Fruit fly (Drosophila melanogaster) whole organism, prepupa: Measurements from ENCODE around the gene CG4935.

ENCODE experiments used
- CG10631 ChIP-seq: fragments of 200-800 bp; sonication (Bioruptor generic); optimal IDR thresholded peaks from 2 replicates; lab custom pipeline; 2016; ENCODE audit warnings: missing biosample characterization, missing genetic modification characterization
- CG11294 ChIP-seq: fragments of 200-800 bp; sonication (Bioruptor generic); IDR thresholded peaks from 2 replicates; pipeline ENCODE4 v1.3.6; 2022; ENCODE audit warnings: missing biosample characterization, missing genetic modification characterization
- CG11762 ChIP-seq: fragments of 200-800 bp; sonication (Bioruptor generic); optimal IDR thresholded peaks from 3 replicates; lab custom pipeline; 2016; ENCODE audit warnings: missing biosample characterization, missing genetic modification characterization; ENCODE audit not compliant: insufficient read depth
- CG11902 ChIP-seq: fragments of 200-800 bp; sonication (Bioruptor generic); optimal IDR thresholded peaks from 3 replicates; lab custom pipeline; 2016; ENCODE audit warnings: missing biosample characterization, missing genetic modification characterization
- CG1621 ChIP-seq: fragments of 200-800 bp; sonication (Bioruptor generic); optimal IDR thresholded peaks from 3 replicates; lab custom pipeline; 2018; ENCODE audit warnings: missing biosample characterization, mild to moderate bottlenecking, missing genetic modification characterization
- CG3032 ChIP-seq: fragments of 200-800 bp; optimal IDR thresholded peaks from 2 replicates; lab custom pipeline; 2019; ENCODE audit warnings: missing biosample characterization, mild to moderate bottlenecking, missing genetic modification characterization, moderate library complexity
- CG31627 ChIP-seq: fragments of 200-800 bp; sonication (Bioruptor generic); optimal IDR thresholded peaks from 3 replicates; lab custom pipeline; 2016; ENCODE audit warnings: missing biosample characterization, missing genetic modification characterization
- CG34406 ChIP-seq: fragments of 200-800 bp; sonication (Bioruptor generic); optimal IDR thresholded peaks from 3 replicates; lab custom pipeline; 2016; ENCODE audit warnings: missing biosample characterization, missing genetic modification characterization
- CG3919 ChIP-seq: fragments of 200-800 bp; sonication (Bioruptor generic); optimal IDR thresholded peaks from 3 replicates; lab custom pipeline; 2016; ENCODE audit warnings: missing biosample characterization, missing genetic modification characterization
- CG6792 ChIP-seq: fragments of 200-800 bp; sonication (Bioruptor generic); optimal IDR thresholded peaks from 3 replicates; lab custom pipeline; 2016; ENCODE audit warnings: missing biosample characterization, missing genetic modification characterization
- CG6808 ChIP-seq: fragments of 200-800 bp; sonication (Bioruptor generic); optimal IDR thresholded peaks from 3 replicates; lab custom pipeline; 2017; ENCODE audit warnings: missing biosample characterization, missing genetic modification characterization, mild to moderate bottlenecking, moderate library complexity, missing genetic modification reagents
- CG6854 ChIP-seq: fragments of 200-800 bp; sonication (Bioruptor generic); optimal IDR thresholded peaks from 2 replicates; lab custom pipeline; 2017; ENCODE audit warnings: missing biosample characterization, mild to moderate bottlenecking, missing genetic modification characterization
- CG7368 ChIP-seq: fragments of 200-800 bp; sonication (Bioruptor generic); optimal IDR thresholded peaks from 3 replicates; lab custom pipeline; 2016; ENCODE audit warnings: missing biosample characterization, missing genetic modification characterization
- CG8632 ChIP-seq: fragments of 200-800 bp; sonication (Bioruptor generic); optimal IDR thresholded peaks from 3 replicates; lab custom pipeline; 2016; ENCODE audit warnings: missing biosample characterization, missing genetic modification characterization
- Eip75B ChIP-seq: fragments of 200-800 bp; sonication (Bioruptor generic); optimal IDR thresholded peaks from 3 replicates; lab custom pipeline; 2016; ENCODE audit warnings: missing biosample characterization, missing genetic modification characterization
- Eip78C ChIP-seq: fragments of 200-800 bp; sonication (Bioruptor generic); peaks from one replicate; lab custom pipeline; 2016; ENCODE audit warnings: missing biosample characterization, missing genetic modification characterization
- Eip93F ChIP-seq: fragments of 200-800 bp; sonication (Bioruptor generic); optimal IDR thresholded peaks from 2 replicates; lab custom pipeline; 2016; ENCODE audit warnings: missing biosample characterization, mild to moderate bottlenecking, missing genetic modification characterization
- Ets21C ChIP-seq: fragments of 200-800 bp; sonication (Bioruptor generic); optimal IDR thresholded peaks from 3 replicates; lab custom pipeline; 2016; ENCODE audit warnings: missing biosample characterization, missing genetic modification characterization
- Ets96B ChIP-seq: fragments of 200-800 bp; optimal IDR thresholded peaks from 2 replicates; lab custom pipeline; 2019; ENCODE audit warnings: missing biosample characterization, mild to moderate bottlenecking, missing genetic modification characterization, moderate library complexity
- Gug ChIP-seq: fragments of 200-800 bp; sonication (Bioruptor generic); IDR thresholded peaks from 2 replicates; pipeline ENCODE4 v1.3.6; 2022; ENCODE audit warnings: missing biosample characterization, missing genetic modification characterization
- Hr4 ChIP-seq: fragments of 200-800 bp; sonication (Bioruptor generic); optimal IDR thresholded peaks from 3 replicates; lab custom pipeline; 2016; ENCODE audit warnings: missing biosample characterization, missing genetic modification characterization
- OdsH ChIP-seq: fragments of 200-800 bp; sonication (Bioruptor generic); optimal IDR thresholded peaks from 3 replicates; lab custom pipeline; 2016; ENCODE audit warnings: missing biosample characterization, missing genetic modification characterization
- Smox ChIP-seq: fragments of 200-800 bp; sonication (Bioruptor generic); optimal IDR thresholded peaks from 3 replicates; lab custom pipeline; 2016; ENCODE audit warnings: missing biosample characterization, missing genetic modification characterization
- Sox102F ChIP-seq: fragments of 200-800 bp; sonication (Bioruptor generic); optimal IDR thresholded peaks from 2 replicates; lab custom pipeline; 2016; ENCODE audit warnings: missing biosample characterization, mild to moderate bottlenecking, missing genetic modification characterization
- Sox14 ChIP-seq: fragments of 200-800 bp; sonication (Bioruptor generic); optimal IDR thresholded peaks from 3 replicates; lab custom pipeline; 2016; ENCODE audit warnings: missing biosample characterization, missing genetic modification characterization
- Sox15 ChIP-seq: fragments of 200-800 bp; sonication (Bioruptor generic); optimal IDR thresholded peaks from 3 replicates; lab custom pipeline; 2016; ENCODE audit warnings: missing biosample characterization, missing genetic modification characterization
- achi ChIP-seq: fragments of 200-800 bp; sonication (Bioruptor generic); optimal IDR thresholded peaks from 3 replicates; lab custom pipeline; 2016; ENCODE audit warnings: missing biosample characterization, missing genetic modification characterization
- acj6 ChIP-seq: fragments of 200-800 bp; sonication (Bioruptor generic); optimal IDR thresholded peaks from 3 replicates; lab custom pipeline; 2016; ENCODE audit warnings: missing biosample characterization, missing genetic modification characterization
- cyc ChIP-seq: fragments of 200-800 bp; sonication (Bioruptor generic); optimal IDR thresholded peaks from 3 replicates; lab custom pipeline; 2016; ENCODE audit warnings: missing biosample characterization, missing genetic modification characterization
- dac ChIP-seq: fragments of 200-800 bp; sonication (Bioruptor generic); optimal IDR thresholded peaks from 2 replicates; lab custom pipeline; 2017; ENCODE audit warnings: missing biosample characterization, mild to moderate bottlenecking, missing genetic modification characterization
- dsx ChIP-seq: fragments of 200-800 bp; optimal IDR thresholded peaks from 3 replicates; lab custom pipeline; 2019; ENCODE audit warnings: missing biosample characterization, mild to moderate bottlenecking, missing genetic modification characterization, moderate library complexity; ENCODE audit not compliant: poor library complexity, severe bottlenecking
- eg ChIP-seq: fragments of 200-800 bp; sonication (Bioruptor generic); IDR thresholded peaks from 3 replicates; pipeline ENCODE4 v1.3.6; 2022; ENCODE audit warnings: missing biosample characterization, missing genetic modification characterization
- esn ChIP-seq: fragments of 200-800 bp; sonication (Bioruptor generic); optimal IDR thresholded peaks from 2 replicates; lab custom pipeline; 2016; ENCODE audit warnings: missing biosample characterization, mild to moderate bottlenecking, missing genetic modification characterization, moderate library complexity
- fd59A ChIP-seq: fragments of 200-800 bp; sonication (Bioruptor generic); optimal IDR thresholded peaks from 2 replicates; lab custom pipeline; 2017; ENCODE audit warnings: missing biosample characterization, mild to moderate bottlenecking, missing genetic modification characterization, missing genetic modification reagents
- fkh ChIP-seq: fragments of 200-800 bp; sonication (Bioruptor generic); optimal IDR thresholded peaks from 3 replicates; lab custom pipeline; 2017; ENCODE audit warnings: missing biosample characterization, mild to moderate bottlenecking, missing genetic modification characterization, moderate library complexity
- lz ChIP-seq: fragments of 200-800 bp; sonication (Bioruptor generic); optimal IDR thresholded peaks from 3 replicates; lab custom pipeline; 2016; ENCODE audit warnings: missing biosample characterization, missing genetic modification characterization
- net ChIP-seq: fragments of 200-800 bp; sonication (Bioruptor generic); optimal IDR thresholded peaks from 3 replicates; lab custom pipeline; 2016; ENCODE audit warnings: missing biosample characterization, missing genetic modification characterization
- salr ChIP-seq, 2 experiments: fragments of 200-800 bp; sonication (Bioruptor generic); optimal IDR thresholded peaks; 3 replicates each; lab custom pipeline; 2016 to 2018; ENCODE audit warnings: missing biosample characterization in 2 of 2, missing genetic modification characterization in 2 of 2, mild to moderate bottlenecking in 1 of 2
- spab ChIP-seq: fragments of 200-800 bp; sonication (Bioruptor generic); optimal IDR thresholded peaks from 2 replicates; lab custom pipeline; 2017; ENCODE audit warnings: missing biosample characterization, mild to moderate bottlenecking, missing genetic modification characterization, missing genetic modification reagents
- svp ChIP-seq: fragments of 200-800 bp; sonication (Bioruptor generic); peaks from one replicate; lab custom pipeline; 2016; ENCODE audit warnings: missing biosample characterization, missing genetic modification characterization
- topi ChIP-seq: fragments of 200-800 bp; sonication (Bioruptor generic); optimal IDR thresholded peaks from 3 replicates; lab custom pipeline; 2016; ENCODE audit warnings: missing biosample characterization, missing genetic modification characterization
- vri ChIP-seq: fragments of 200-800 bp; sonication (Bioruptor generic); optimal IDR thresholded peaks from 3 replicates; lab custom pipeline; 2016; ENCODE audit warnings: missing biosample characterization, mild to moderate bottlenecking, missing genetic modification characterization

Gene CG4935

dm6 chr2L:16257227-16258071, 4.5 kb upstream of the CG4935 start, which contains the start of the genes PRL-1 and EndoGI (continued):
- TF ChIP-seq CG3919 (GFP tag; lab: Kevin White, UChicago) (peak; percentile 70), Eip78C (GFP tag; lab: Kevin White, UChicago) (peak; percentile 85), spab (GFP tag; lab: Kevin White, UChicago) (no peak), vri (GFP tag; lab: Kevin White, UChicago) (peak; percentile 24), CG10631 (GFP tag; lab: Kevin White, UChicago) (peak; percentile 77), Sox15 (GFP tag; lab: Kevin White, UChicago) (peak; percentile 31), Ets96B (tag; lab: Kevin White, UChicago) (peak; percentile 81), OdsH (GFP tag; lab: Kevin White, UChicago) (peak; percentile 72), cyc (GFP tag; lab: Kevin White, UChicago) (peak; percentile 49), fd59A (GFP tag; lab: Kevin White, UChicago) (no peak), CG8632 (GFP tag; lab: Kevin White, UChicago) (peak; percentile 85), Smox (peak; percentile 36), fkh (GFP tag; lab: Kevin White, UChicago) (peak; percentile 58), CG11294 (GFP tag; lab: Robert Waterston, UW) (peak; percentile 68; the same call in 1 of the 2 replicates), Hr4 (peak; percentile 69), Gug (GFP tag; lab: Robert Waterston, UW) (no peak; the same call in 1 of the 2 replicates), CG34406 (peak; percentile 86), net (GFP tag; lab: Kevin White, UChicago) (peak; percentile 79), salr (GFP tag; optimal IDR thresholded peaks at IDR 0.05; lab: Kevin White, UChicago) (peak in 1 of 2 experiments; percentile 76), CG7368 (GFP tag; lab: Kevin White, UChicago) (peak; percentile 65)

dm6 chr2L:16263723-16264122, 1.8 kb downstream of the CG4935 start:
- TF ChIP-seq Gug (GFP tag; lab: Robert Waterston, UW) (no peak), Eip93F (no peak), acj6 (GFP tag; lab: Kevin White, UChicago) (no peak), Ets21C (GFP tag; lab: Kevin White, UChicago) (no peak), CG31627 (GFP tag; lab: Kevin White, UChicago) (no peak), eg (GFP tag; lab: Robert Waterston, UW) (no peak), Sox15 (GFP tag; lab: Kevin White, UChicago) (no peak), esn (no peak), Ets96B (tag; lab: Kevin White, UChicago) (no peak), lz (GFP tag; lab: Kevin White, UChicago) (no peak), svp (GFP tag; lab: Kevin White, UChicago) (no peak), topi (no peak), CG11762 (GFP tag; lab: Kevin White, UChicago) (no peak), vri (GFP tag; lab: Kevin White, UChicago) (no peak), dsx (GFP tag; lab: Kevin White, UChicago) (no peak), Sox102F (GFP tag; lab: Kevin White, UChicago) (no peak), spab (GFP tag; lab: Kevin White, UChicago) (no peak), CG3032 (no peak)

- TF ChIP-seq acj6 (GFP tag; lab: Kevin White, UChicago) = peak; percentile 18
- TF ChIP-seq CG1621 (tag; lab: Kevin White, UChicago) = no peak
- TF ChIP-seq CG31627 (GFP tag; lab: Kevin White, UChicago) = no peak
- TF ChIP-seq salr (GFP tag; optimal IDR thresholded peaks at IDR 0.05; lab: Kevin White, UChicago) = no peak
- TF ChIP-seq lz (GFP tag; lab: Kevin White, UChicago) = no peak
- TF ChIP-seq net (GFP tag; lab: Kevin White, UChicago) = no peak
- peak; percentile 22 for TF ChIP-seq CG11762 (GFP tag; lab: Kevin White, UChicago)
- no peak for TF ChIP-seq CG11902 (GFP tag; lab: Kevin White, UChicago)
- TF ChIP-seq CG6792 (GFP tag; lab: Kevin White, UChicago) = peak; percentile 13
- peak; percentile 0 for TF ChIP-seq Sox14 (GFP tag; lab: Kevin White, UChicago)
- no peak for TF ChIP-seq CG6854 (GFP tag; lab: Kevin White, UChicago)
- peak; percentile 31 for TF ChIP-seq achi (GFP tag; lab: Kevin White, UChicago)
- peak; percentile 44 for TF ChIP-seq OdsH (GFP tag; lab: Kevin White, UChicago)
- TF ChIP-seq Eip75B (GFP tag; lab: Kevin White, UChicago) = peak; percentile 54
- peak; percentile 33 for TF ChIP-seq Ets96B (tag; lab: Kevin White, UChicago)
- TF ChIP-seq spab (GFP tag; lab: Kevin White, UChicago) = peak; percentile 17
- TF ChIP-seq esn = no peak
- TF ChIP-seq CG6808 (GFP tag; lab: Kevin White, UChicago) = peak; percentile 31
- no peak for TF ChIP-seq dac (GFP tag; lab: Kevin White, UChicago)
These were observed 5.5 kb downstream of the CG4935 start for dm6 chr2L:16267159-16268065.
